Fruit fly (Drosophila melanogaster): ENCODE results near the gene Mitofilin.

DNA sequence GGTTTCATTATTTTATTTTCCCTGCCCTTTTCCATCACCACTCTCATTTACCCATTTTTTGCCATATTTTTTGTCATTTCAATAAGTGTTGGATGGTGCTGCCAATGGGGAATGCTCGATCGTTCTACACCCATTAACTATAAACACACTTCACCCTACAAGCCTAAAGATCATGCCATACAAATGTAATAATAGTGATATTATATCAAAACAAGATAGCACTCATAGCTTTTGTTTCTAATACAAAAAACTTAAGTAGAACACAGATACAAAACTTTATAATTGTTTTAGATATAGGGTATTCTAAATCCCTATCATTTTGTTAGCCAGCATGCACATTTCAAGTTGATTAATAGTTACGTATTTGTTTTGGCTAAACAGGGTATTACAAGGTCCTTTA lies 23.5 kb downstream of the Mitofilin start:
- TF ChIP-seq CG32121 (GFP tag; IDR thresholded peaks at IDR 0.05), result no peak
- peak; percentile 5 for TF ChIP-seq Pif1A (GFP tag; optimal IDR thresholded peaks at IDR 0.05)
- no peak for TF ChIP-seq CG17806 (tag; optimal IDR thresholded peaks at IDR 0.05)
- no peak for TF ChIP-seq gl (tag; optimal IDR thresholded peaks at IDR 0.05)
- TF ChIP-seq CG8159 (tag; optimal IDR thresholded peaks at IDR 0.05), result no peak
- TF ChIP-seq CG14655 (GFP tag; optimal IDR thresholded peaks at IDR 0.05), result no peak
- no peak for TF ChIP-seq CG10348 (GFP tag; IDR thresholded peaks at IDR 0.05)
- TF ChIP-seq CG4496 (GFP tag; IDR thresholded peaks at IDR 0.05), result no peak

Measured in whole organism, pupa.